Worm (Caenorhabditis elegans) whole organism, L3 larva: ENCODE results near the gene F14H3.6.

Experiments
- R02D3.7 ChIP-seq: fragments of 150-350 bp; optimal IDR thresholded peaks from 2 replicates; lab custom pipeline; 2014; ENCODE audit warnings: missing biosample characterization, missing genetic modification characterization
- ZK546.5 ChIP-seq: sonication (generic microtip); optimal IDR thresholded peaks from 2 replicates; lab custom pipeline; 2017; ENCODE audit warnings: missing biosample characterization, missing genetic modification characterization
- aly-2 ChIP-seq: fragments of 150-350 bp; optimal IDR thresholded peaks from 2 replicates; lab custom pipeline; 2014; ENCODE audit warnings: missing biosample characterization, missing genetic modification characterization
- ama-1 ChIP-seq: fragments of 150-350 bp; optimal IDR thresholded peaks from 2 replicates; lab custom pipeline; 2018
- ceh-16 ChIP-seq: sonication (generic microtip); optimal IDR thresholded peaks from 2 replicates; lab custom pipeline; 2017; ENCODE audit warnings: missing biosample characterization, missing genetic modification characterization
- ceh-28 ChIP-seq: fragments of 150-350 bp; optimal IDR thresholded peaks from 2 replicates; lab custom pipeline; 2014; ENCODE audit warnings: missing biosample characterization, missing genetic modification reagents, missing genetic modification characterization
- ceh-9 ChIP-seq: sonication (generic microtip); optimal IDR thresholded peaks from 2 replicates; lab custom pipeline; 2018; ENCODE audit warnings: missing biosample characterization, missing genetic modification characterization
- daf-12 ChIP-seq: fragments of 150-350 bp; optimal IDR thresholded peaks from 2 replicates; lab custom pipeline; 2014; ENCODE audit warnings: missing biosample characterization, missing genetic modification reagents, missing genetic modification characterization
- egl-27 ChIP-seq: sonication (generic microtip); optimal IDR thresholded peaks from 4 replicates; lab custom pipeline; 2017; ENCODE audit warnings: missing biosample characterization, missing genetic modification reagents, missing genetic modification characterization
- elt-1 ChIP-seq: fragments of 150-350 bp; optimal IDR thresholded peaks from 2 replicates; lab custom pipeline; 2014; ENCODE audit warnings: missing biosample characterization, missing genetic modification characterization
- elt-2 ChIP-seq: sonication (generic microtip); optimal IDR thresholded peaks from 2 replicates; lab custom pipeline; 2016; ENCODE audit warnings: missing genetic modification reagents, mild to moderate bottlenecking, missing genetic modification characterization, missing compliant biosample characterization
- elt-3 ChIP-seq, 3 experiments: fragments of 150-350 bp in 1 of 3; sonication (generic microtip) in 2 of 3; optimal IDR thresholded peaks; 2 replicates in 2 of 3; 4 replicates in 1 of 3; lab custom pipeline; 2014 to 2017; ENCODE audit warnings: missing biosample characterization in 3 of 3, missing genetic modification characterization in 3 of 3
- eor-1 ChIP-seq, 2 experiments: fragments of 150-350 bp; optimal IDR thresholded peaks; 2 replicates each; lab custom pipeline; 2014 to 2018; ENCODE audit warnings: missing biosample characterization in 2 of 2, missing genetic modification characterization in 2 of 2
- hmg-11 ChIP-seq: sonication (generic microtip); optimal IDR thresholded peaks from 2 replicates; lab custom pipeline; 2016; ENCODE audit warnings: missing genetic modification characterization, missing compliant biosample characterization
- jun-1 ChIP-seq: fragments of 150-350 bp; optimal IDR thresholded peaks from 2 replicates; lab custom pipeline; 2014; ENCODE audit warnings: missing biosample characterization, missing genetic modification reagents, missing genetic modification characterization
- lin-15B ChIP-seq: fragments of 150-350 bp; optimal IDR thresholded peaks from 2 replicates; lab custom pipeline; 2014; ENCODE audit warnings: missing biosample characterization, missing genetic modification characterization
- lin-39 ChIP-seq: fragments of 150-350 bp; optimal IDR thresholded peaks from 2 replicates; lab custom pipeline; 2018; ENCODE audit warnings: missing biosample characterization, missing genetic modification reagents, missing genetic modification characterization
- lsy-12 ChIP-seq: sonication (generic microtip); optimal IDR thresholded peaks from 2 replicates; lab custom pipeline; 2016; ENCODE audit warnings: mild to moderate bottlenecking, missing genetic modification characterization, missing compliant biosample characterization
- mdl-1 ChIP-seq: fragments of 150-350 bp; optimal IDR thresholded peaks from 2 replicates; lab custom pipeline; 2014; ENCODE audit warnings: missing biosample characterization, missing genetic modification characterization
- nfya-1 ChIP-seq: sonication (generic microtip); optimal IDR thresholded peaks from 2 replicates; lab custom pipeline; 2017; ENCODE audit warnings: missing genetic modification characterization, mild to moderate bottlenecking, missing compliant biosample characterization, antibody characterized with exemption, moderate library complexity; ENCODE audit not compliant: insufficient read depth
- nhr-23 ChIP-seq: fragments of 150-350 bp; optimal IDR thresholded peaks from 2 replicates; lab custom pipeline; 2014; ENCODE audit warnings: missing biosample characterization, missing genetic modification reagents, missing genetic modification characterization
- nhr-237 ChIP-seq: fragments of 150-350 bp; optimal IDR thresholded peaks from 2 replicates; lab custom pipeline; 2014; ENCODE audit warnings: missing biosample characterization, missing genetic modification characterization
- nhr-77 ChIP-seq: fragments of 150-350 bp; optimal IDR thresholded peaks from 2 replicates; lab custom pipeline; 2014; ENCODE audit warnings: missing biosample characterization, missing genetic modification characterization
- pha-4 ChIP-seq: fragments of 150-350 bp; optimal IDR thresholded peaks from 2 replicates; lab custom pipeline; 2014; ENCODE audit warnings: missing biosample characterization, missing genetic modification reagents, missing genetic modification characterization
- pqm-1 ChIP-seq: fragments of 150-350 bp; optimal IDR thresholded peaks from 2 replicates; lab custom pipeline; 2017; ENCODE audit warnings: missing biosample characterization, missing genetic modification characterization, inconsistent platforms
- sea-2 ChIP-seq: fragments of 150-350 bp; sonication (generic microtip); optimal IDR thresholded peaks from 4 replicates; lab custom pipeline; 2014; ENCODE audit warnings: missing biosample characterization, missing genetic modification reagents, missing genetic modification characterization
- skn-1 ChIP-seq: fragments of 150-350 bp; optimal IDR thresholded peaks from 2 replicates; lab custom pipeline; 2014; ENCODE audit warnings: missing biosample characterization, missing genetic modification characterization
- snpc-4 ChIP-seq: fragments of 150-350 bp; optimal IDR thresholded peaks from 2 replicates; lab custom pipeline; 2014; ENCODE audit warnings: missing biosample characterization, missing genetic modification characterization
- unc-62 ChIP-seq: fragments of 150-350 bp; sonication (generic microtip); optimal IDR thresholded peaks from 4 replicates; lab custom pipeline; 2014; ENCODE audit warnings: missing biosample characterization, missing genetic modification reagents, missing genetic modification characterization
- zag-1 ChIP-seq: fragments of 150-350 bp; optimal IDR thresholded peaks from 2 replicates; lab custom pipeline; 2014; ENCODE audit warnings: missing biosample characterization, missing genetic modification characterization

Gene F14H3.6

ce11 chrV:16090685-16091084 is 32.0 kb upstream of the F14H3.6 start, which contains the start of gene F22B8.3:
F22B8.3 (plus strand) TSS chrV:16090985.
- no peak for TF ChIP-seq nhr-77
- TF ChIP-seq mdl-1 (tag; lab: Kevin White, UChicago), result no peak
- no peak for TF ChIP-seq sea-2 (GFP tag; lab: Kevin White, UChicago)
- TF ChIP-seq unc-62, result no peak
- no peak for TF ChIP-seq ceh-16
- no peak for TF ChIP-seq R02D3.7 (tag; lab: Kevin White, UChicago)
- no peak for TF ChIP-seq ceh-9
- no peak for TF ChIP-seq elt-3 (tag; optimal IDR thresholded peaks at IDR 0.05; lab: Kevin White, UChicago)
- no peak for TF ChIP-seq ZK546.5 (tag; lab: Kevin White, UChicago)
- TF ChIP-seq ama-1 (lab: Kevin White, UChicago), result no peak
- no peak for TF ChIP-seq zag-1 (tag; lab: Kevin White, UChicago)
- no peak for TF ChIP-seq skn-1 (tag; lab: Kevin White, UChicago)
- TF ChIP-seq nhr-23 (tag; lab: Kevin White, UChicago), result no peak
- no peak for TF ChIP-seq nfya-1 (tag; lab: Kevin White, UChicago)
- TF ChIP-seq hmg-11, result no peak
- TF ChIP-seq snpc-4, result no peak
- no peak for TF ChIP-seq lsy-12 (tag; lab: Kevin White, UChicago)
- TF ChIP-seq egl-27 (tag; lab: Kevin White, UChicago), result no peak
- TF ChIP-seq aly-2, result no peak
- no peak for TF ChIP-seq nhr-237

- no peak for TF ChIP-seq ZK546.5 (tag; lab: Kevin White, UChicago)
- no peak for TF ChIP-seq jun-1 (tag; lab: Kevin White, UChicago)
- TF ChIP-seq pqm-1, result peak; percentile 68
- TF ChIP-seq pha-4 (tag; lab: Kevin White, UChicago), result peak; percentile 44
- peak; percentile 18 for TF ChIP-seq elt-2 (tag; lab: Kevin White, UChicago)
Observed at ce11 chrV:16080678-16081077, 22.0 kb upstream of the F14H3.6 start.

ce11 chrV:16080039-16080438 is 21.3 kb upstream of the F14H3.6 start:
- no peak for TF ChIP-seq ceh-9
- no peak for TF ChIP-seq lin-39 (tag; lab: Kevin White, UChicago)
- TF ChIP-seq aly-2, result no peak
- TF ChIP-seq nhr-237, result no peak
- TF ChIP-seq zag-1 (tag; lab: Kevin White, UChicago), result no peak
- no peak for TF ChIP-seq egl-27 (tag; lab: Kevin White, UChicago)
- no peak for TF ChIP-seq lin-15B
- TF ChIP-seq elt-2 (tag; lab: Kevin White, UChicago), result peak; percentile 84
- no peak for TF ChIP-seq ceh-28
- no peak for TF ChIP-seq elt-1 (tag; lab: Kevin White, UChicago)
- TF ChIP-seq pha-4 (tag; lab: Kevin White, UChicago), result no peak
- TF ChIP-seq pqm-1, result peak; percentile 74

- no peak for TF ChIP-seq daf-12 (tag; lab: Kevin White, UChicago)
- no peak for TF ChIP-seq nfya-1 (tag; lab: Kevin White, UChicago)
- TF ChIP-seq eor-1 (tag; optimal IDR thresholded peaks at IDR 0.05; lab: Kevin White, UChicago), result no peak
- TF ChIP-seq aly-2, result no peak
- no peak for TF ChIP-seq unc-62
- peak; percentile 47 for TF ChIP-seq pqm-1
- peak; percentile 79 for TF ChIP-seq elt-2 (tag; lab: Kevin White, UChicago)
- TF ChIP-seq, all 47 proteins: peak for 2
Observed at ce11 chrV:16075250-16075709, 16.6 kb upstream of the F14H3.6 start, which contains the start of the genes F14H3.12 and srj-29. F14H3.12 (minus strand) TSS chrV:16075323. srj-29 (plus strand) TSS chrV:16075659.

ce11 chrV:16073856-16074255 is 15.2 kb upstream of the F14H3.6 start, which contains the start of gene srj-10:
srj-10 (minus strand) TSS chrV:16073956.
- TF ChIP-seq daf-12 (tag; lab: Kevin White, UChicago) (no peak), nhr-237 (no peak), nhr-77 (no peak), skn-1 (tag; lab: Kevin White, UChicago) (no peak), jun-1 (tag; lab: Kevin White, UChicago) (no peak)

ce11 chrV:16071167-16071566 is 12.5 kb upstream of the F14H3.6 start, which contains the start of gene nhr-176:
nhr-176 (plus strand) TSS chrV:16071325.
- peak; percentile 55 for TF ChIP-seq elt-2 (tag; lab: Kevin White, UChicago)
- TF ChIP-seq pqm-1, result peak; percentile 38
- TF ChIP-seq nhr-77, result no peak
